Worm (Caenorhabditis elegans) whole organism, mixed stage, embryonic: ENCODE results near the gene grl-11.

ENCODE experiments used
- M03D4.4 ChIP-seq: sonication (generic microtip); optimal IDR thresholded peaks from 2 replicates; lab custom pipeline; 2017; ENCODE audit warnings: mild to moderate bottlenecking, missing genetic modification characterization, missing compliant biosample characterization
- bed-3 ChIP-seq: fragments of 200-800 bp; sonication (Bioruptor generic); optimal IDR thresholded peaks from 3 replicates; lab custom pipeline; 2018; ENCODE audit warnings: mild to moderate bottlenecking, missing genetic modification characterization, moderate library complexity, missing compliant biosample characterization
- blmp-1 ChIP-seq: fragments of 150-350 bp; optimal IDR thresholded peaks from 2 replicates; lab custom pipeline; 2014; ENCODE audit warnings: missing biosample characterization, missing genetic modification characterization
- ceh-39 ChIP-seq: fragments of 150-350 bp; optimal IDR thresholded peaks from 2 replicates; lab custom pipeline; 2014; ENCODE audit warnings: missing biosample characterization, missing genetic modification characterization
- ceh-43 ChIP-seq: fragments of 200-800 bp; sonication (Bioruptor generic); optimal IDR thresholded peaks from 2 replicates; lab custom pipeline; 2018; ENCODE audit warnings: mild to moderate bottlenecking, missing genetic modification characterization, moderate library complexity, missing compliant biosample characterization
- ces-1 ChIP-seq: fragments of 150-350 bp; optimal IDR thresholded peaks from 2 replicates; lab custom pipeline; 2014; ENCODE audit warnings: missing biosample characterization, missing genetic modification reagents, missing genetic modification characterization
- cnd-1 ChIP-seq: fragments of 200-800 bp; sonication (Bioruptor generic); optimal IDR thresholded peaks from 2 replicates; lab custom pipeline; 2018; ENCODE audit warnings: mild to moderate bottlenecking, missing genetic modification characterization, missing compliant biosample characterization
- elt-1 ChIP-seq: sonication (generic microtip); optimal IDR thresholded peaks from 2 replicates; lab custom pipeline; 2017; ENCODE audit warnings: missing genetic modification characterization, mild to moderate bottlenecking, missing compliant biosample characterization, antibody characterized with exemption, moderate library complexity, borderline replicate concordance; ENCODE audit not compliant: insufficient read depth
- elt-3 ChIP-seq: fragments of 150-350 bp; optimal IDR thresholded peaks from 2 replicates; lab custom pipeline; 2014; ENCODE audit warnings: missing biosample characterization, missing genetic modification characterization
- flh-1 ChIP-seq: fragments of 200-800 bp; sonication (Bioruptor generic); optimal IDR thresholded peaks from 2 replicates; lab custom pipeline; 2018; ENCODE audit warnings: mild to moderate bottlenecking, missing genetic modification characterization, moderate library complexity, missing compliant biosample characterization
- ham-2 ChIP-seq: fragments of 200-800 bp; sonication (Bioruptor generic); optimal IDR thresholded peaks from 2 replicates; lab custom pipeline; 2018; ENCODE audit warnings: mild to moderate bottlenecking, missing genetic modification characterization, missing compliant biosample characterization
- hlh-1 ChIP-seq: fragments of 150-350 bp; optimal IDR thresholded peaks from 2 replicates; lab custom pipeline; 2014; ENCODE audit warnings: missing biosample characterization, missing genetic modification reagents, missing genetic modification characterization
- lin-13 ChIP-seq: fragments of 150-350 bp; optimal IDR thresholded peaks from 2 replicates; lab custom pipeline; 2014; ENCODE audit warnings: missing biosample characterization, missing genetic modification characterization
- lsy-2 ChIP-seq: fragments of 150-350 bp; optimal IDR thresholded peaks from 2 replicates; lab custom pipeline; 2014; ENCODE audit warnings: missing biosample characterization, missing genetic modification characterization
- mab-5 ChIP-seq: fragments of 150-350 bp; optimal IDR thresholded peaks from 2 replicates; lab custom pipeline; 2014; ENCODE audit warnings: missing biosample characterization, missing genetic modification characterization
- mep-1 ChIP-seq: fragments of 150-350 bp; optimal IDR thresholded peaks from 2 replicates; lab custom pipeline; 2017; ENCODE audit warnings: missing biosample characterization, missing genetic modification reagents, missing genetic modification characterization, inconsistent platforms
- mls-2 ChIP-seq: sonication (generic microtip); optimal IDR thresholded peaks from 2 replicates; lab custom pipeline; 2016; ENCODE audit warnings: mild to moderate bottlenecking, missing genetic modification characterization, moderate library complexity, missing compliant biosample characterization
- nhr-12 ChIP-seq: fragments of 150-350 bp; optimal IDR thresholded peaks from 2 replicates; lab custom pipeline; 2014; ENCODE audit warnings: missing biosample characterization, missing genetic modification characterization
- nhr-2 ChIP-seq: fragments of 150-350 bp; optimal IDR thresholded peaks from 2 replicates; lab custom pipeline; 2014; ENCODE audit warnings: missing biosample characterization, missing genetic modification characterization
- nhr-237 ChIP-seq: fragments of 150-350 bp; optimal IDR thresholded peaks from 2 replicates; lab custom pipeline; 2014; ENCODE audit warnings: missing biosample characterization, missing genetic modification characterization
- nhr-28 ChIP-seq: fragments of 150-350 bp; optimal IDR thresholded peaks from 2 replicates; lab custom pipeline; 2014; ENCODE audit warnings: missing biosample characterization, missing genetic modification characterization
- nhr-76 ChIP-seq: sonication (generic microtip); optimal IDR thresholded peaks from 2 replicates; lab custom pipeline; 2017; ENCODE audit warnings: missing biosample characterization, missing genetic modification characterization
- pha-4 ChIP-seq: fragments of 150-350 bp; optimal IDR thresholded peaks from 2 replicates; lab custom pipeline; 2018; ENCODE audit warnings: missing biosample characterization, missing genetic modification reagents, missing genetic modification characterization
- sem-2 ChIP-seq: fragments of 200-800 bp; sonication (Bioruptor generic); optimal IDR thresholded peaks from 2 replicates; lab custom pipeline; 2018; ENCODE audit warnings: mild to moderate bottlenecking, missing genetic modification characterization, missing compliant biosample characterization
- snpc-4 ChIP-seq: fragments of 150-350 bp; optimal IDR thresholded peaks from 2 replicates; lab custom pipeline; 2014; ENCODE audit warnings: missing biosample characterization, missing genetic modification characterization
- sptf-1 ChIP-seq: sonication (generic microtip); optimal IDR thresholded peaks from 2 replicates; lab custom pipeline; 2017; ENCODE audit warnings: mild to moderate bottlenecking, missing genetic modification characterization, moderate library complexity, missing compliant biosample characterization
- tbx-8 ChIP-seq: fragments of 200-800 bp; sonication (Bioruptor generic); optimal IDR thresholded peaks from 2 replicates; lab custom pipeline; 2018; ENCODE audit warnings: mild to moderate bottlenecking, missing genetic modification characterization, moderate library complexity, missing compliant biosample characterization
- unc-120 ChIP-seq: sonication (generic microtip); optimal IDR thresholded peaks from 2 replicates; lab custom pipeline; 2017; ENCODE audit warnings: missing genetic modification characterization, missing compliant biosample characterization; ENCODE audit not compliant: poor library complexity, severe bottlenecking
- unc-39 ChIP-seq: fragments of 150-350 bp; optimal IDR thresholded peaks from 2 replicates; lab custom pipeline; 2014; ENCODE audit warnings: missing biosample characterization, missing genetic modification characterization
- unc-62 ChIP-seq: fragments of 150-350 bp; optimal IDR thresholded peaks from 2 replicates; lab custom pipeline; 2014; ENCODE audit warnings: missing biosample characterization, missing genetic modification reagents, missing genetic modification characterization
- zip-8 ChIP-seq: fragments of 150-350 bp; optimal IDR thresholded peaks from 2 replicates; lab custom pipeline; 2014; ENCODE audit warnings: missing biosample characterization, missing genetic modification characterization
- ztf-11 ChIP-seq: fragments of 150-350 bp; optimal IDR thresholded peaks from 2 replicates; lab custom pipeline; 2014; ENCODE audit warnings: missing biosample characterization, missing genetic modification characterization

Gene grl-11

ce11 chrIII:9118314-9118850, at the start of gene grl-11:
TSS of gene grl-11 (minus strand) at chrIII:9118364.
- TF ChIP-seq ceh-39 (tag; lab: Kevin White, UChicago) (no peak), cnd-1 (tag; lab: Kevin White, UChicago) (peak; percentile 25), hlh-1 (peak; percentile 74), tbx-8 (GFP tag; lab: Kevin White, UChicago) (no peak), nhr-76 (tag; lab: Kevin White, UChicago) (no peak)

DNA sequence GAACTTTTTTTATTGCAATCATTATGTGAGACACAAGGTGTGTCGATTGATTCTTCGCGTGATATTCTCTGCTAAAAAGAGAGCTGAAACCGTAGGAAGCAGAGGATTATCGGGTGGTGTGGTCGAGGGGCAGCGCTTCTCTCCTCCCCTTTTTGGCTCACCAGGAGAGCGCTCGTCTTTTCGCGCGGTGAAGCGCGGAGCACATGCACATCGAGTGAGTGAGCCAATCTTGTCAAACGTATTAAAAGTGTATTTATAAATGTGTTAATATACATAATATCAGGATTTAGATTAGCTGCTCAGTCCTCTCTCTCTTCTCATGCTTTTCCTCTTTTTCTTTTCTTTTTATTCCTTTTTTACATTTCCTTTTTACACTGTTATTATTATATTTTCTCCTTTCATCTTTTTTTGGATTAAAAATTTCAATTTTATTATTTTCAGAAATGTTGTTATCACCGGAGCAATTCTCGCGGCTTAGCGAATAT, 44.5 kb upstream of the grl-11 start, which contains the start of gene dgk-3:
TSS of gene dgk-3 (plus strand) at position 435 of the 485 bp plus-strand sequence.
- TF ChIP-seq mls-2 (tag; lab: Kevin White, UChicago) (no peak), mep-1 (tag; lab: Kevin White, UChicago) (no peak), ceh-43 (GFP tag; lab: Kevin White, UChicago) (no peak), ces-1 (GFP tag; lab: Kevin White, UChicago) (no peak), ham-2 (no peak), bed-3 (no peak), ceh-39 (tag; lab: Kevin White, UChicago) (no peak), blmp-1 (tag; lab: Kevin White, UChicago) (no peak), mab-5 (tag; lab: Kevin White, UChicago) (no peak), elt-3 (no peak), lsy-2 (tag; lab: Kevin White, UChicago) (no peak), lin-13 (tag; lab: Kevin White, UChicago) (no peak), ztf-11 (tag; lab: Kevin White, UChicago) (no peak), nhr-237 (tag; lab: Kevin White, UChicago) (no peak), sptf-1 (no peak)

DNA sequence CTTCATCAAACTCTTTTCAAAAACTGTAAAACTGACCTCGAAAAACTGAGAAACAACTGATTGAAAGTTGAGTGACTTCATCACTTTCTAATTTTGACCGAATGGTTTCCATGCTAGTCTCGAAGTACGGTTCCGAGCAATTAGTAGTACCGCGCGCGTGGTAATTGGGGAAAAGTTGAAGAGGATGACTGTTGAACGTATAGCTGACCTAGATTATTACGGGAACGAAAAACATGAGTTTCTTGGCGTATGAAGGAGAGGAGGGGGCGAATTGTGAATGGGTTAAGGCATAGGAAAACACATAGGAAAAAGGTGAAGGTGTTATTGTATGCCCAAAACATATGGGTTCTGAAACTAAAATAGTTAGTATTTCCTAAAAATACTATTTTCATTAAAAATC, 43.4 kb upstream of the grl-11 start, which contains the start of gene ptr-9:
TSS of gene ptr-9 (minus strand) at position 101 of the 400 bp plus-strand sequence.
- TF ChIP-seq pha-4 = no peak
- TF ChIP-seq flh-1 (GFP tag; lab: Kevin White, UChicago) = no peak
- no peak for TF ChIP-seq ztf-11 (tag; lab: Kevin White, UChicago)
- TF ChIP-seq ham-2 = no peak
- no peak for TF ChIP-seq lin-13 (tag; lab: Kevin White, UChicago)
- TF ChIP-seq unc-62 (GFP tag; lab: Kevin White, UChicago) = no peak
- TF ChIP-seq blmp-1 (tag; lab: Kevin White, UChicago) = no peak
- no peak for TF ChIP-seq lsy-2 (tag; lab: Kevin White, UChicago)
- TF ChIP-seq sem-2 (GFP tag; lab: Kevin White, UChicago) = no peak
- no peak for TF ChIP-seq nhr-12 (tag; lab: Kevin White, UChicago)
- no peak for TF ChIP-seq ceh-43 (GFP tag; lab: Kevin White, UChicago)
- TF ChIP-seq mep-1 (tag; lab: Kevin White, UChicago) = no peak
- no peak for TF ChIP-seq ces-1 (GFP tag; lab: Kevin White, UChicago)
- TF ChIP-seq unc-39 (tag; lab: Kevin White, UChicago) = no peak

ce11 chrIII:9154766-9155165, 36.6 kb upstream of the grl-11 start, which contains the start of gene irld-34:
TSS of gene irld-34 (plus strand) at chrIII:9155066.
- TF ChIP-seq hlh-1 (no peak), zip-8 (tag; lab: Kevin White, UChicago) (peak; percentile 24)

DNA sequence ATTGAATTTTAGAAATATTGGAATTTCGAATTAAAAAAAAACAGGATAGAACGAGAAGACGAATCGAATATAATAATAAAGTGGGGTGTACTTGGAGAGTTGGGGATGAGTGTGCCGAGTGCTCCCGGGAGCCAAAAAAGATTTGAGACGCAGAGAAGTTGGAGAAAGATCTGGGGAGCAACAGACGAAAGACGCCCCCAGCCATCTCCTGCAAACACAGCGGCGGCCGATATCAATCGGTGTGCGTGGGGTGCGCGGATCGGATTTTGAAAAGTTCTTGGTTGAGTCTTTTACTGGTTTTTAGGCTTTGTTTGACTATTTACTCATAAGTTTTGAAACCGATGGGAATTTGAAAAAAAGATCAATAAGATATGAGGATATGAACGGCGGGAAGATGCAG, 35.6 kb upstream of the grl-11 start, which contains the start of gene nhl-1:
TSS of gene nhl-1 (minus strand) at position 101 of the 400 bp plus-strand sequence.
- TF ChIP-seq tbx-8 (GFP tag; lab: Kevin White, UChicago) (no peak), snpc-4 (no peak), ceh-39 (tag; lab: Kevin White, UChicago) (no peak), nhr-12 (tag; lab: Kevin White, UChicago) (no peak), unc-39 (tag; lab: Kevin White, UChicago) (no peak), M03D4.4 (no peak), nhr-28 (tag; lab: Kevin White, UChicago) (no peak), unc-62 (GFP tag; lab: Kevin White, UChicago) (no peak), elt-1 (no peak), mab-5 (tag; lab: Kevin White, UChicago) (no peak), nhr-2 (tag; lab: Kevin White, UChicago) (no peak), cnd-1 (tag; lab: Kevin White, UChicago) (no peak), nhr-76 (tag; lab: Kevin White, UChicago) (no peak), mls-2 (tag; lab: Kevin White, UChicago) (no peak), bed-3 (no peak), ces-1 (GFP tag; lab: Kevin White, UChicago) (no peak), zip-8 (tag; lab: Kevin White, UChicago) (no peak), unc-120 (no peak)
